Worm (Caenorhabditis elegans) whole organism, L1 larva: ENCODE data around the gene F39F10.4.

Experiments used
- F16B12.6 ChIP-seq: fragments of 150-350 bp; optimal IDR thresholded peaks from 2 replicates; lab custom pipeline; 2014; ENCODE audit warnings: missing biosample characterization, missing genetic modification characterization
- Y116A8C.19 ChIP-seq: sonication (generic microtip); optimal IDR thresholded peaks from 2 replicates; lab custom pipeline; 2016; ENCODE audit warnings: missing compliant biosample characterization, missing genetic modification characterization, borderline replicate concordance
- aha-1 ChIP-seq: fragments of 150-350 bp; optimal IDR thresholded peaks from 2 replicates; lab custom pipeline; 2014; ENCODE audit warnings: missing biosample characterization, missing genetic modification characterization
- alr-1 ChIP-seq: fragments of 200-800 bp; sonication (Bioruptor generic); optimal IDR thresholded peaks from 2 replicates; lab custom pipeline; 2018; ENCODE audit warnings: borderline replicate concordance, mild to moderate bottlenecking, missing genetic modification characterization, missing compliant biosample characterization
- ceh-8 ChIP-seq: fragments of 200-800 bp; sonication (Bioruptor generic); optimal IDR thresholded peaks from 2 replicates; lab custom pipeline; 2018; ENCODE audit warnings: mild to moderate bottlenecking, missing genetic modification characterization, moderate library complexity, missing compliant biosample characterization
- ceh-90 ChIP-seq: sonication (generic microtip); optimal IDR thresholded peaks from 2 replicates; lab custom pipeline; 2016; ENCODE audit warnings: missing genetic modification characterization, missing compliant biosample characterization
- dsc-1 ChIP-seq: sonication (generic microtip); optimal IDR thresholded peaks from 2 replicates; lab custom pipeline; 2016; ENCODE audit warnings: mild to moderate bottlenecking, missing genetic modification characterization, missing compliant biosample characterization
- efl-1 ChIP-seq, 4 experiments: fragments of 150-350 bp; optimal IDR thresholded peaks in 3 of 4; peaks in 1 of 4; 1 replicate in 1 of 4; 2 replicates in 3 of 4; lab custom pipeline; 2014; ENCODE audit warnings: missing biosample characterization in 2 of 4, missing genetic modification characterization in 2 of 4, missing genetic modification reagents in 2 of 4
- egl-13 ChIP-seq: sonication (generic microtip); optimal IDR thresholded peaks from 2 replicates; lab custom pipeline; 2016; ENCODE audit warnings: missing genotype, missing genetic modification reagents, missing genetic modification characterization, missing compliant biosample characterization
- elt-2 ChIP-seq: sonication (generic microtip); optimal IDR thresholded peaks from 2 replicates; lab custom pipeline; 2016; ENCODE audit warnings: missing genetic modification characterization, mild to moderate bottlenecking, inconsistent platforms, missing compliant biosample characterization, missing genetic modification reagents
- ets-5 ChIP-seq: fragments of 200-800 bp; sonication (Bioruptor generic); IDR thresholded peaks from 2 replicates; pipeline ENCODE4 v1.3.6; 2022; ENCODE audit warnings: missing genetic modification characterization, missing compliant biosample characterization
- fkh-10 ChIP-seq: sonication (generic microtip); optimal IDR thresholded peaks from 2 replicates; lab custom pipeline; 2017; ENCODE audit warnings: missing biosample characterization, missing genetic modification reagents, missing genetic modification characterization
- fkh-4 ChIP-seq: sonication (generic microtip); optimal IDR thresholded peaks from 2 replicates; lab custom pipeline; 2016; ENCODE audit warnings: missing compliant biosample characterization, missing genetic modification characterization, borderline replicate concordance
- fkh-8 ChIP-seq: sonication (generic microtip); optimal IDR thresholded peaks from 2 replicates; lab custom pipeline; 2016; ENCODE audit warnings: mild to moderate bottlenecking, missing genetic modification characterization, missing compliant biosample characterization
- fos-1 ChIP-seq: fragments of 150-350 bp; optimal IDR thresholded peaks from 2 replicates; lab custom pipeline; 2014; ENCODE audit warnings: missing biosample characterization, missing genetic modification characterization
- grh-1 ChIP-seq: fragments of 200-800 bp; sonication (Bioruptor generic); IDR thresholded peaks from 2 replicates; pipeline ENCODE4 v1.3.6; 2022; ENCODE audit warnings: missing genetic modification reagents, missing genetic modification characterization, missing compliant biosample characterization
- hlh-4 ChIP-seq: sonication (generic microtip); optimal IDR thresholded peaks from 2 replicates; lab custom pipeline; 2016; ENCODE audit warnings: mild to moderate bottlenecking, missing genetic modification characterization, missing compliant biosample characterization
- irx-1 ChIP-seq: sonication (generic microtip); optimal IDR thresholded peaks from 2 replicates; lab custom pipeline; 2016; ENCODE audit warnings: missing genetic modification characterization, missing compliant biosample characterization
- isw-1 ChIP-seq: fragments of 200-800 bp; sonication (Bioruptor generic); IDR thresholded peaks from 2 replicates; pipeline ENCODE4 v1.3.6; 2022; ENCODE audit warnings: missing genetic modification characterization, missing compliant biosample characterization
- lin-39 ChIP-seq: fragments of 150-350 bp; optimal IDR thresholded peaks from 2 replicates; lab custom pipeline; 2014; ENCODE audit warnings: missing biosample characterization, missing genetic modification reagents, missing genetic modification characterization
- lsy-2 ChIP-seq, 2 experiments: fragments of 150-350 bp; optimal IDR thresholded peaks; 2 replicates each; lab custom pipeline; 2014; ENCODE audit warnings: missing biosample characterization in 2 of 2, missing genetic modification characterization in 2 of 2
- mep-1 ChIP-seq: fragments of 150-350 bp; optimal IDR thresholded peaks from 2 replicates; lab custom pipeline; 2014; ENCODE audit warnings: missing biosample characterization, missing genetic modification characterization
- nhr-12 ChIP-seq: sonication (generic microtip); optimal IDR thresholded peaks from 2 replicates; lab custom pipeline; 2017; ENCODE audit warnings: missing biosample characterization, missing genetic modification characterization
- nhr-47 ChIP-seq: sonication (generic microtip); optimal IDR thresholded peaks from 2 replicates; lab custom pipeline; 2016; ENCODE audit warnings: mild to moderate bottlenecking, missing genetic modification characterization, moderate library complexity, missing compliant biosample characterization
- nhr-76 ChIP-seq: sonication (generic microtip); optimal IDR thresholded peaks from 2 replicates; lab custom pipeline; 2017; ENCODE audit warnings: missing biosample characterization, missing genetic modification characterization
- nhr-77 ChIP-seq: fragments of 150-350 bp; optimal IDR thresholded peaks from 2 replicates; lab custom pipeline; 2014; ENCODE audit warnings: missing biosample characterization, missing genetic modification characterization
- nhr-84 ChIP-seq: sonication (generic microtip); optimal IDR thresholded peaks from 2 replicates; lab custom pipeline; 2017; ENCODE audit warnings: missing biosample characterization, missing genetic modification characterization
- nhr-85 ChIP-seq: sonication (generic microtip); peaks from one replicate; lab custom pipeline; 2016; ENCODE audit warnings: missing genetic modification characterization, inconsistent platforms, missing compliant biosample characterization
- nhr-90 ChIP-seq: sonication (generic microtip); optimal IDR thresholded peaks from 2 replicates; lab custom pipeline; 2016; ENCODE audit warnings: mild to moderate bottlenecking, missing genetic modification characterization, missing compliant biosample characterization; ENCODE audit not compliant: poor library complexity
- pag-3 ChIP-seq: sonication (generic microtip); optimal IDR thresholded peaks from 2 replicates; lab custom pipeline; 2017; ENCODE audit warnings: missing genetic modification characterization, mild to moderate bottlenecking, missing compliant biosample characterization, antibody characterized with exemption, borderline replicate concordance; ENCODE audit not compliant: insufficient read depth
- pax-3 ChIP-seq: fragments of 200-800 bp; sonication (Bioruptor generic); optimal IDR thresholded peaks from 2 replicates; lab custom pipeline; 2018; ENCODE audit warnings: mild to moderate bottlenecking, missing genetic modification characterization, moderate library complexity, missing compliant biosample characterization
- rnt-1 ChIP-seq: sonication (generic microtip); optimal IDR thresholded peaks from 2 replicates; lab custom pipeline; 2016; ENCODE audit warnings: mild to moderate bottlenecking, missing genetic modification characterization, moderate library complexity, missing compliant biosample characterization
- snpc-4 ChIP-seq: fragments of 150-350 bp; optimal IDR thresholded peaks from 2 replicates; lab custom pipeline; 2014; ENCODE audit warnings: missing biosample characterization, missing genetic modification characterization
- sox-4 ChIP-seq: sonication (generic microtip); optimal IDR thresholded peaks from 2 replicates; lab custom pipeline; 2016; ENCODE audit warnings: missing genetic modification characterization, missing compliant biosample characterization
- sup-37 ChIP-seq: fragments of 200-800 bp; sonication (Bioruptor generic); optimal IDR thresholded peaks from 2 replicates; lab custom pipeline; 2018; ENCODE audit warnings: mild to moderate bottlenecking, missing genetic modification characterization, missing compliant biosample characterization
- unc-130 ChIP-seq: fragments of 150-350 bp; optimal IDR thresholded peaks from 2 replicates; lab custom pipeline; 2017; ENCODE audit warnings: missing biosample characterization, missing genetic modification characterization, inconsistent platforms
- unc-30 ChIP-seq: sonication (generic microtip); optimal IDR thresholded peaks from 2 replicates; lab custom pipeline; 2017; ENCODE audit warnings: missing biosample characterization, missing genetic modification characterization
- unc-86 ChIP-seq: sonication (generic microtip); optimal IDR thresholded peaks from 2 replicates; lab custom pipeline; 2016; ENCODE audit warnings: missing genetic modification characterization, missing compliant biosample characterization
- vab-15 ChIP-seq: sonication (generic microtip); optimal IDR thresholded peaks from 2 replicates; lab custom pipeline; 2017; ENCODE audit warnings: missing genotype, mild to moderate bottlenecking, missing genetic modification characterization, missing compliant biosample characterization
- ztf-11 ChIP-seq, 2 experiments: sonication (generic microtip); optimal IDR thresholded peaks; 2 replicates each; lab custom pipeline; 2016 to 2017; ENCODE audit warnings: missing genetic modification characterization in 2 of 2, missing biosample characterization in 1 of 2, missing compliant biosample characterization in 1 of 2

The F39F10.4 gene

ce11 chrX:16925343-16925742 lies 21.8 kb upstream of the F39F10.4 start:
- TF ChIP-seq rnt-1 (tag; lab: Kevin White, UChicago), result peak; percentile 27
- peak; percentile 86 for TF ChIP-seq snpc-4 (tag; lab: Kevin White, UChicago)
- TF ChIP-seq unc-86, result no peak
- TF ChIP-seq, all 84 proteins: peak for 2

DNA sequence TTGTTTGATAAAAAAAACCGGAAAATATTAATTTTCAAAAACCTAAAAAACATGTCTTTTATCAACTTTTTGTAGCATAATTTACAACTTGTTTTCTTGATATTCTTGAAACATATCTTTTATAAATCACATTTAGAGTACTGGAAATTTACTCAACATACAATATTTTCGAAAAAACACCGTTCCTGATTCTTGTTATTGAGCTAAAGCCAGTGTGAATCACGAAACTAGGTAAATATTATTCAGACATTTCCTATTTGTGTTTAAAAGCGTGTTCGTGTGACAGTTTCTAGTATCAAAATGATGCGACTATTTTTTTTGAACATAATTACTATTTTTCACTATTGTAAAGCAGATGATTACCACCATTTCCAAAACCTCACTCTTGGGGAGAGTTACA lies 20.1 kb upstream of the F39F10.4 start, which contains the start of gene C30E1.4:
Gene C30E1.4 (plus strand): TSS at position 301 of the 400 bp plus-strand sequence.
- TF ChIP-seq egl-13 (tag; lab: Kevin White, UChicago) (no peak), fos-1 (no peak), hlh-4 (tag; lab: Kevin White, UChicago) (no peak), vab-15 (no peak), isw-1 (GFP tag; lab: Robert Waterston, UW) (no peak), pax-3 (tag; lab: Kevin White, UChicago) (no peak), nhr-12 (tag; lab: Kevin White, UChicago) (no peak), snpc-4 (tag; lab: Kevin White, UChicago) (no peak), fkh-4 (tag; lab: Kevin White, UChicago) (no peak), ceh-90 (tag; lab: Kevin White, UChicago) (no peak), irx-1 (tag; lab: Kevin White, UChicago) (no peak), dsc-1 (tag; lab: Kevin White, UChicago) (no peak), pag-3 (no peak), nhr-84 (tag; lab: Kevin White, UChicago) (no peak), nhr-76 (tag; lab: Kevin White, UChicago) (no peak), fkh-8 (tag; lab: Kevin White, UChicago) (no peak)
- TF ChIP-seq, all 84 proteins: peak for 0

DNA sequence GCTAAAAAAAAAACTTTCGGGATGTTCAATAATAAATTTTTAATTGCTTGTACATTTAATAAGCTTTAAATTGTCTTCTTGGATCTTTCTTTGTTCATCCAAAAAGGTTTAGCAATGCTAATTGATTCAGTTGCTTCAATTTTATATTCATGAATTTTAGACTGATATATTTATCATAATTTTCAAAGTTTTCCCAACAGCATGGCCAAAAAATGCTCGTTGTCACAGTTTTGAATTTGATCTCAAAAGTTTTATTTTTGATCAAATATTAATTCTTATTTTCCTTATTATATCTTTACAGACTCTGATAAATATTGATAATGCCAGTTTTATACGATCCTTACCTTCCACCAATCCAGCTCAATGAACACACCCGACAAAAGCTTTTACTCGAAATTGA lies 18.0 kb upstream of the F39F10.4 start, which contains the start of gene fbxb-114:
Gene fbxb-114 (plus strand): TSS at position 301 of the 400 bp plus-strand sequence.
- no peak for TF ChIP-seq sox-4 (tag; lab: Kevin White, UChicago)
- TF ChIP-seq aha-1, result no peak
- no peak for TF ChIP-seq isw-1 (GFP tag; lab: Robert Waterston, UW)
- TF ChIP-seq alr-1 (tag; lab: Kevin White, UChicago), result no peak
- no peak for TF ChIP-seq Y116A8C.19 (tag; lab: Kevin White, UChicago)
- TF ChIP-seq lsy-2 (tag; optimal IDR thresholded peaks at IDR 0.05; lab: Kevin White, UChicago), result no peak
- no peak for TF ChIP-seq F16B12.6 (tag; lab: Kevin White, UChicago)
- TF ChIP-seq unc-30 (tag; lab: Kevin White, UChicago), result no peak
- TF ChIP-seq elt-2 (tag; lab: Kevin White, UChicago), result no peak
- TF ChIP-seq nhr-76 (tag; lab: Kevin White, UChicago), result no peak
- no peak for TF ChIP-seq fkh-8 (tag; lab: Kevin White, UChicago)
- no peak for TF ChIP-seq ztf-11 (tag; optimal IDR thresholded peaks at IDR 0.05; lab: Kevin White, UChicago)
- TF ChIP-seq hlh-4 (tag; lab: Kevin White, UChicago), result no peak
- TF ChIP-seq sup-37 (GFP tag; lab: Kevin White, UChicago), result no peak
- no peak for TF ChIP-seq unc-130 (tag; lab: Kevin White, UChicago)
- no peak for TF ChIP-seq nhr-85 (tag; lab: Kevin White, UChicago)
- TF ChIP-seq fkh-4 (tag; lab: Kevin White, UChicago), result no peak
- TF ChIP-seq, all 84 proteins: peak for 0

DNA sequence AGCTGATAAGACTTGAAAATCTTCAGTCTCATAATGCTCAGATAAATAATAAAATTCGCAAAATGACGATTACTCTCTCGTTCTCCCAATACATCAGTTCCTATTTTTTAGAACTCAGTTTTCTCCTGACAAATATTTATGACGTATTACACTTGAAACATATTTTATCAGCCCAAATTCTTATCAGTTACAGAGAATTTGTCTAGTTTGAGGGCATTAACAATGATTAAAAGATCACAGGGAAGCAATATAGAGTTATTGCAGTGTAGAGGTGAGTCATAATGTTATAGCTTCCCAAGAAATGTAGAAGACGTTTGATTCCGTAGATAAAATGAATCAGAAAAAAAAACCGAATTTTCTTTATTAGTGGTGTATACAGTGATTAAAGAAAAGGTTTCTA lies 15.9 kb upstream of the F39F10.4 start:
- TF ChIP-seq lsy-2 (tag; optimal IDR thresholded peaks at IDR 0.05; lab: Kevin White, UChicago) (no peak), ets-5 (GFP tag; lab: Robert Waterston, UW) (no peak), mep-1 (tag; lab: Kevin White, UChicago) (no peak), efl-1 (optimal IDR thresholded peaks at IDR 0.05; lab: Kevin White, UChicago) (no peak), efl-1 (GFP tag; optimal IDR thresholded peaks at IDR 0.05 in 1 of 2; lab: Kevin White, UChicago) (peak in 1 of 2 experiments; percentile 2), ceh-8 (GFP tag; lab: Kevin White, UChicago) (no peak), egl-13 (tag; lab: Kevin White, UChicago) (no peak), nhr-77 (no peak), lin-39 (tag; lab: Kevin White, UChicago) (no peak), nhr-90 (no peak), dsc-1 (tag; lab: Kevin White, UChicago) (peak; percentile 53), fkh-10 (GFP tag; lab: Kevin White, UChicago) (no peak), grh-1 (GFP tag; lab: Robert Waterston, UW) (no peak), nhr-47 (tag; lab: Kevin White, UChicago) (no peak)
